Fruit fly (Drosophila melanogaster): ENCODE results near the gene Trmt112.

Gene Trmt112

dm6 chr3L:21200587-21200986, 16.1 kb downstream of the Trmt112 start (continued):
- TF ChIP-seq ttk (GFP tag; IDR thresholded peaks at IDR 0.05) (peak; percentile 53; the same call in 1 of the 2 replicates), CG2678 (tag; optimal IDR thresholded peaks at IDR 0.05) (peak; percentile 10), CG14667 (GFP tag; IDR thresholded peaks at IDR 0.05) (no peak), NFAT (GFP tag; IDR thresholded peaks at IDR 0.05) (0 out of 2 replicates have a peak, but pooled peaks have one; percentile 9), CG17361 (GFP tag; IDR thresholded peaks at IDR 0.05) (0 out of 3 replicates have a peak, but pooled peaks have one; percentile 39), CG3281 (GFP tag; optimal IDR thresholded peaks at IDR 0.05) (no peak), CG7556 (GFP tag; optimal IDR thresholded peaks at IDR 0.05) (no peak), CG17385 (GFP tag; optimal IDR thresholded peaks at IDR 0.05) (peak; percentile 3), dysf (GFP tag; IDR thresholded peaks at IDR 0.05) (0 out of 3 replicates have a peak, but pooled peaks have one; percentile 18), Xrp1 (GFP tag; IDR thresholded peaks at IDR 0.05) (0 out of 2 replicates have a peak, but pooled peaks have one; percentile 38), crc (GFP tag; optimal IDR thresholded peaks at IDR 0.05) (no peak), ind (GFP tag; optimal IDR thresholded peaks at IDR 0.05) (no peak), Med (GFP tag) (peak; percentile 29), Chrac-16 (GFP tag; optimal IDR thresholded peaks at IDR 0.05) (no peak), CG10209 (GFP tag; optimal IDR thresholded peaks at IDR 0.05) (no peak), CG2712 (tag; optimal IDR thresholded peaks at IDR 0.05) (peak; percentile 23), Ets65A (GFP tag) (peak; percentile 13), CG18262 (tag; optimal IDR thresholded peaks at IDR 0.05) (peak; percentile 17), sna (GFP tag; IDR thresholded peaks at IDR 0.05; ENCODE audit: partially characterized antibody) (no peak), Rfx (GFP tag; IDR thresholded peaks at IDR 0.05) (peak; percentile 38; the same call in 1 of the 2 replicates), CG11504 (tag; optimal IDR thresholded peaks at IDR 0.05) (peak; percentile 22), CG32532 (GFP tag; IDR thresholded peaks at IDR 0.05) (peak; percentile 40), CG10543 (GFP tag; optimal IDR thresholded peaks at IDR 0.05) (peak; percentile 25), Sox102F (GFP tag; optimal IDR thresholded peaks at IDR 0.05) (peak; percentile 24), Adf1 (GFP tag; IDR thresholded peaks at IDR 0.05) (no peak), CG17328 (GFP tag; IDR thresholded peaks at IDR 0.05) (no peak), Sox100B (GFP tag; optimal IDR thresholded peaks at IDR 0.05) (peak; percentile 8), cg (GFP tag; optimal IDR thresholded peaks at IDR 0.05) (no peak), CG11723 (GFP tag; optimal IDR thresholded peaks at IDR 0.05) (no peak)

dm6 chr3L:21196563-21196962, 20.1 kb downstream of the Trmt112 start, which contains the start of the genes Targ3 and park:
Gene Targ3, plus strand, starts transcription at chr3L:21196831.
Gene park, minus strand, starts transcription at chr3L:21196853.
- TF ChIP-seq CG14050 (GFP tag; IDR thresholded peaks at IDR 0.05) (no peak), shn (GFP tag; optimal IDR thresholded peaks at IDR 0.05) (peak; percentile 39), CG11456 (GFP tag; IDR thresholded peaks at IDR 0.05) (no peak), ci (GFP tag; IDR thresholded peaks at IDR 0.05) (peak; percentile 64; the same call in 1 of the 3 replicates), lbe (GFP tag; optimal IDR thresholded peaks at IDR 0.05) (no peak), CG18011 (GFP tag; optimal IDR thresholded peaks at IDR 0.05) (peak; percentile 2), pros (GFP tag; optimal IDR thresholded peaks at IDR 0.05) (no peak), zfh2 (GFP tag; optimal IDR thresholded peaks at IDR 0.05) (peak; percentile 55), her (GFP tag; optimal IDR thresholded peaks at IDR 0.05) (peak; percentile 30), chif (GFP tag; optimal IDR thresholded peaks at IDR 0.05) (peak; percentile 16 to 17), CG2199 (GFP tag; IDR thresholded peaks at IDR 0.05) (0 out of 3 replicates have a peak, but pooled peaks have one; percentile 33), CG30431 (GFP tag; optimal IDR thresholded peaks at IDR 0.05) (no peak), slbo (GFP tag; IDR thresholded peaks at IDR 0.05) (peak; percentile 71), CG9215 (GFP tag; IDR thresholded peaks at IDR 0.05) (no peak), dimm (GFP tag; IDR thresholded peaks at IDR 0.05) (no peak), sob (GFP tag; IDR thresholded peaks at IDR 0.05) (peak; percentile 38; the same call in 1 of the 2 replicates), oc (tag; optimal IDR thresholded peaks at IDR 0.05) (no peak), CG3847 (GFP tag; IDR thresholded peaks at IDR 0.05) (peak; percentile 65), CG17568 (GFP tag; optimal IDR thresholded peaks at IDR 0.05) (no peak), CG2712 (tag; optimal IDR thresholded peaks at IDR 0.05) (no peak), CG8478 (optimal IDR thresholded peaks at IDR 0.05) (no peak), CG14710 (tag; optimal IDR thresholded peaks at IDR 0.05) (peak; percentile 15), Ets97D (GFP tag; optimal IDR thresholded peaks at IDR 0.05) (peak; percentile 53), Doc3 (GFP tag; IDR thresholded peaks at IDR 0.05; ENCODE audit: partially characterized antibody) (0 out of 3 replicates have a peak, but pooled peaks have one; percentile 23), Hsf (GFP tag; optimal IDR thresholded peaks at IDR 0.05) (peak; percentile 56)
